Fruit fly (Drosophila melanogaster) Kc167 (cell line): ENCODE measurements around the gene hth.

ENCODE experiments used
- Myc ChIP-seq: fragments of >200 bp; optimal IDR thresholded peaks from 2 replicates; lab custom pipeline; 2017; ENCODE audit warnings: missing external identifiers
- Sin3A ChIP-seq: fragments of >200 bp; optimal IDR thresholded peaks from 2 replicates; lab custom pipeline; 2018; ENCODE audit warnings: missing external identifiers
- h ChIP-seq: fragments of >200 bp; optimal IDR thresholded peaks from 3 replicates; lab custom pipeline; 2018; ENCODE audit warnings: missing external identifiers
- insv ChIP-seq: fragments of >200 bp; optimal IDR thresholded peaks from 3 replicates; lab custom pipeline; 2018; ENCODE audit warnings: missing external identifiers
- psq ChIP-seq: fragments of >200 bp; optimal IDR thresholded peaks from 2 replicates; lab custom pipeline; 2017; ENCODE audit warnings: missing external identifiers
- ttk ChIP-seq: sonication (Bioruptor generic); optimal IDR thresholded peaks from 2 replicates; lab custom pipeline; 2017; ENCODE audit warnings: missing external identifiers

Gene hth

DNA sequence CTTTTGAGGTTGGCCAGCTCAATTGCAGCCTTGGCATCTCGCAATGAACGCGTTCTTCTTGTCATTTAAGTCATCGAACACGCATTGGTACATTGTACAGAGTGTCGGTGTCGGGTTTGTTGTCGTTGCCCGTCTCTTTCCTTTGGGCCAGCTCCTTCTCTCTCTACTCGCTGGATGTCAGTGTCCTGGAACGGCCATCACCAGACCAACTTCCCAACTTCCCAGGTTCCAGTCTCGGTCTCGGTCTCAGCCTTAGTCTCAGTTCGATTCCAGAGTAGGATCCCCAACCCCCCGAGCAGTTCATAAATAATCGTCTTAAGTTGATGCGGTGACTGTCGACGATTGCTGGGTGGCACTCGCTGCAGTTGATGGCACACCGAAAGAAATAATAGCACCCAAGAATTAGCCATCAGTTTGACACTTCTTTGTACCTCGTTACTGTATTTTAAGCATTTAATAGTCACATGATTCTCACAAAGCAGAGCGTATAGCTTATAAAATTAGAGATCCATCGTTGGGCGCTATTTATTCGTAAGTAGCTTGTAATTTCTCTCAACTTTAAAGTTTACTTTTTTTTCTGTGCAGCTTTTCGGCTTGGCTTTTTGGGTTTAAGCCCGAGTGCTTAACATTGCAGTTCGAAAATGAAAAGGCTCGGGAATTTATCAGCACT is 108.9 kb downstream of the hth start:
- no peak for TF ChIP-seq insv (lab: Kevin White, UChicago)
- no peak for TF ChIP-seq ttk (lab: Kevin White, UChicago)
- TF ChIP-seq Myc: no peak
- TF ChIP-seq psq (lab: Kevin White, UChicago): no peak
- TF ChIP-seq Sin3A (lab: Kevin White, UChicago): no peak
- TF ChIP-seq h: no peak

DNA sequence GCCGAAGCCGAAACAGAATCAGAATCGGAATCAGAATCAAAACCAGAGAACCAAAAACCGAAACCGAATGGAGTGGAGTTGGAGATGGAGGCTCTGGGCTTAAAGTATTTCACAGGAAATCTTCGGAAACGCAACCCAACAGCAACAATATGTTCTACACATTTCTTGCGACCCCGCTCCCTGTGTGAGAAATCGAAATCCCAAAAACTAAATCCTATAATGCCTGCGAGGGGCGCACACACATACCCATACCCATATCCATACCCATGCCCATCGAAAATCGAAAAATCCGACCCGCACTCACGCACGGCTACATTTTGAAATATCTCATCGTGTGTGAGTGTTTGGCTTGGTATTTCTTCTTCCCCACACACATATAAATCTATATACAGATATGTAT is 110.9 kb downstream of the hth start:
- no peak for TF ChIP-seq ttk (lab: Kevin White, UChicago)
- TF ChIP-seq psq (lab: Kevin White, UChicago): no peak
- TF ChIP-seq Sin3A (lab: Kevin White, UChicago): no peak
- TF ChIP-seq insv (lab: Kevin White, UChicago): no peak
- TF ChIP-seq h: no peak
- no peak for TF ChIP-seq Myc

DNA sequence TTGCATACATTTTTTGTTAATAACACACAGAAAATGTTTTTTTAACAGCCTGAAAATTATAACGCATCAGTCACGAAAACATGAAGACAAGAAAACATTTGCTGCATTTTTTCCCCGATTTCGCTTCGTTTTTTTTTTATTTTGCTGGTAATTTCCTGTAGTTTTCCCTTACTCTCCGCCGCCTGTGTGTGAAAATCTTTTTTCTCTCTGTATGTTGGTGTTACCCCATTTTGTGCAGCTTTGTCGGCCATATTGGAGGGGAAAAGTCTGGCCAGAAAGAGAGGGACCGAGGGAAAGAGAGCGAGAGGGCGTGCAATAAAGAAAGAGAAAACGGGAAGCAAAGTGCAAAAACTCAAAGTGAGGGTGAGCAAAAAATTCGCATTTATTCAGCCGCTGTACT is 111.8 kb downstream of the hth start:
- no peak for TF ChIP-seq Myc
- no peak for TF ChIP-seq h
- no peak for TF ChIP-seq Sin3A (lab: Kevin White, UChicago)
- no peak for TF ChIP-seq ttk (lab: Kevin White, UChicago)
- no peak for TF ChIP-seq psq (lab: Kevin White, UChicago)
- TF ChIP-seq insv (lab: Kevin White, UChicago): no peak

DNA sequence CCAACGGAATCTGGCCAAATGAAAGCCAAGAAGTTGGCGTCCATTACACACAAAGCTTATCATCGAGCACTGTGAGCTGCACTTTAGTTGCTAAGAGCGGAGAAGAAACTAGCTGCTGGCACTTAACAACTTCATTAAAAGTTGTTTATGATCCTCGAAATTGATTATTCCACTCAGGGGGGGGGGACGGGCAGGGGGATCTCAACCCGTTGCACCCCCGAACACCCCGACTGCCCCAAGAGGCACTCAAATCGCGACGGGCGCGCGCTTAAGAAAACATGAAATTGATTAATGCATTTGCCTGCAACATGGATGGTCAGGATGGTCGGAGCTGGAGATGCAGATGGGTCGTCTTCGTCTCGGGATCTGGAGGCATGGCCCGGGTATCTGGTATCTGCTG is 116.5 kb downstream of the hth start:
- TF ChIP-seq Myc (no peak), psq (lab: Kevin White, UChicago) (no peak), h (no peak), insv (lab: Kevin White, UChicago) (no peak), ttk (lab: Kevin White, UChicago) (no peak), Sin3A (lab: Kevin White, UChicago) (no peak)

DNA sequence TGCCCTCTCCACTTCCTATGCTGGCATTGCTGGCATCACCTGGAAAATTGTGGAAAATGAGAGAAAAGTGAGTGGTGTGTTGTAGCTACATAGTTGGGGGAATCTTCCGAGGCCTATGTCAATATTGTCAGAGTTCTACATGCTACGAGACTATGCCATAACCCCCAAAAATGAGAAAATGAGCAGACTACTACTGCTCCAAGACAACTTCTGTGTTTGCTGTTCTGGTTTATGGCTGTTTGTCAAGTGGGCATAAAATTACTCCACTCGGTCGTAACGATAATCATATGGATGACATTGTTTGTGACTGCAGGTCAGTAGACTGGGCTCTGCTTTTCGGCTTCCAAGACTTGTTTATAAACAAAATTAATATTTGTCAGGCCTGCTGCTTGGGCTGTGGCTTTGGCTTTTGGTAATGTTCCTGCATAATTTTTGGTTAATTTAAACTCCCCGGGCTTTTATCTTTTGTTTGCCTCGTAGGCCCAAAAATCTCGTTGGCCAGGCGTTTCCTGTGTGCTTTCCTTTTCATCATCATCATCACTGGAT is 118.1 kb downstream of the hth start:
- TF ChIP-seq insv (lab: Kevin White, UChicago) (no peak), psq (lab: Kevin White, UChicago) (no peak)

DNA sequence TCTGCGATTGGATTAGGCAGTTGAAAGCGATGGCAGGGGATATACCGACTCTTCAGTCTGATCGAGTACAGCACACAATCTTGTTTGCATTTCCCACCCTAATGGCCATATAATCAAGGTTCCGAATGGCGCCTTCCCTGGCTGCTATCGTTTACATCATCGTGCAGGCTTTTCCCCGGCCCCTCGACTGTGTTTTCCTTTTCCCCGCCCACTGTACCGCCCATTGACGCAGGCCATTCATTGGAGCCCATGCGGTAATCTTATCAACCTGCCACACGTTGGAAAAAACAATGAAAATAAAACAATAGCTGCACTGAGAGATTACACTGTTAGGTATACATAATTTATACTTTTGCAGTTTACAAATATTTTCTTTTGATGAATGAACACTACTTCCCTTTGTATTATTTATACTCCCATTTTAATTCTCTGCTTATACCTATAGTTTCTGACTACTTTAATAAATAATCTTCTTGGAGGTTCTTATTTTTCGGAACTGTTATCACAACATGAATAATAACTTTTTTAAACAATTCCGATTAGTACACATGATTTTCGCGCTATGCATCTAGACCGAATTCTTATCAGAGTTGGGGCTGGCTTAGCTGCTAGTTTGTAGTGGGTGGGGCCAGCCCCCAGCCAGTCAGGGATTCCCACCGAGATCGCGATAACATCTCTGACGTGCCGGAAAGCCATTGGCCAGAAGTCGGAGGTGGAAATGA is 118.9 kb downstream of the hth start:
- TF ChIP-seq insv (lab: Kevin White, UChicago) (no peak), h (no peak), psq (lab: Kevin White, UChicago) (no peak), ttk (lab: Kevin White, UChicago) (no peak), Myc (no peak), Sin3A (lab: Kevin White, UChicago) (no peak)

DNA sequence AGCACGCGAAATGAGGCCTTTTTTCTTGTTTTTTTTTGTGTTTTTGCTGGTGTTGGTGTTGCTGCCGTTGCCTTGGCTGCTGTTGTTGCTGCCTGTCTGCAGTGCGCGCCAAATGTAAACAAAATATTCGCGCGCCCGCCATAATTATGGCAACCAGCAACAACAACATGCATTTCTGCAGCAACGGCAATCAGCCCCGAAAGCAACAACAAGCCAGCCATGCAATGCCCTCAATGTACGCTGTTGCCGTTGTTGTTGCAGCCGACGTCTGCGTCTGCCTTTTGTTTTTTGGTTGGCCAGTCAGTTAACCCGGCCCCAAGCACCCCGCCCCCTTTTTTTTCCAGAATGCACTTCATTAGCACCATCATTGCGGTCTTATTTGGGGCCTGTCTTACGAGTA is 120.8 kb downstream of the hth start:
- TF ChIP-seq psq (lab: Kevin White, UChicago): no peak
- no peak for TF ChIP-seq h
- no peak for TF ChIP-seq Sin3A (lab: Kevin White, UChicago)
- no peak for TF ChIP-seq Myc
- TF ChIP-seq ttk (lab: Kevin White, UChicago): no peak
- TF ChIP-seq insv (lab: Kevin White, UChicago): no peak

DNA sequence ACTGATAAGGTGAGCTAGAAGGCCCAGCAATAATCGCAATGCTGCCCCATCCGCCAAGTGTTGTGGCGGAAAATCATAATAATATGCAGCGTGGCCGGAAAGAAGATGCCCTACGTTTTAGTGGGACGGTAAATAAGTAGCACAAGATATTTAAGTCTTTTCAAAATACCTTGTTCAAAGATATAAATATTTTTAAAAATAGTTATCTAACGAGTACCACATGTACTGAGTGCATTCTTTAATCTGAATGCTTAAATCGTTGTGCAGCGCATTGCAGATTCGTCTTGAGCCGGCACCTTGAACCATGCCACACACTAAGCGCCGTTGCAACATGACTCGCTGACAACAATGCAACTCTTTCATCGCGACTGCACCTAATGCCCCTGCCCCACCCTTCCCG is 121.5 kb downstream of the hth start:
- TF ChIP-seq insv (lab: Kevin White, UChicago): no peak

DNA sequence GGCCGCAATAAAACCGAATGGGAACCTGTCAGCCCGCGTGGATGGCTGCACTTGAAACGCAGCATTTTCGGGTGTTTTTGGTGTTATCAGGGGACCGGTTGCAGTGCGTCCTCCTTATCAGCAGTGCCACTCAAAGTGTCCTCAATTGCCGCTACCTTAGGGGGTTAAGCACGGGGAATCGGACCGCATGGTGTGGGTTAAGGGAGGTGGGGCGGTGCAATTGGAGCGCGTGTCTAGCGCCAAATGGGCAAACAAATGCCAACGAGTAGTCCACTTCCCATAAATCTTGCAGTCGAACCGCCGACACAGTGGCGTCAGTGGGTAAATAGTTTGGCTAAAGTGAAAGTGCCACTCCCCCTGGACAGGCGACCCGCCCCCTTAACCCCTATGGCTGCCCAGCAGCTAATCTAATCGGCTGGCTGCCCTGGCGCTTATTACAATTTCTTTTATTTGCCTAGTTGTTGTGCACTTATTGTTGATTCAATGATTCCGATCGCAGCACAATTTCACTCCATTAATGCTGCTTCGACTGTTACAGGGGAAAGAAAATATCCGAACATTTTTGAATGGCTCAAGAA is 124.7 kb downstream of the hth start:
- TF ChIP-seq psq (lab: Kevin White, UChicago) (no peak), Sin3A (lab: Kevin White, UChicago) (no peak), insv (lab: Kevin White, UChicago) (no peak), ttk (lab: Kevin White, UChicago) (no peak), h (no peak), Myc (no peak)

DNA sequence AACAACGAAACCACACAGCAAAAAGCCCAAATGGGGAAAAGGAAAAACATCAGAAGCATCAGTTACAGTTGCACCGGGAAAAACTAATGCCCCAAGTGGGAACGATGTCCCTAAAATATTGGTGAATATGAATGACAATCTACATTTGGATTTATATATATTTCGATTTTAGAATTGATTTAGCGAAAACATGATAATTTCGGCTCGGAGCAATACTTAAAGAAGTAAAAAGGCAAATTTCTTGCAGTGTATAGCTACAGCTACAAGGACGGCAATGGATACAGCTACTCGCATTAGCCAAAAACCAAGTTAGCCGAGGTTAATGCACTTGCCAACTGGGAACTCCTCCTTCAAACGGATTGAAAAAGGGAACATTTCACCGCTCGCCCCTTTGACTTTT is 127.1 kb downstream of the hth start:
- TF ChIP-seq ttk (lab: Kevin White, UChicago) (no peak), h (no peak), Sin3A (lab: Kevin White, UChicago) (no peak), Myc (no peak), psq (lab: Kevin White, UChicago) (no peak), insv (lab: Kevin White, UChicago) (no peak)

DNA sequence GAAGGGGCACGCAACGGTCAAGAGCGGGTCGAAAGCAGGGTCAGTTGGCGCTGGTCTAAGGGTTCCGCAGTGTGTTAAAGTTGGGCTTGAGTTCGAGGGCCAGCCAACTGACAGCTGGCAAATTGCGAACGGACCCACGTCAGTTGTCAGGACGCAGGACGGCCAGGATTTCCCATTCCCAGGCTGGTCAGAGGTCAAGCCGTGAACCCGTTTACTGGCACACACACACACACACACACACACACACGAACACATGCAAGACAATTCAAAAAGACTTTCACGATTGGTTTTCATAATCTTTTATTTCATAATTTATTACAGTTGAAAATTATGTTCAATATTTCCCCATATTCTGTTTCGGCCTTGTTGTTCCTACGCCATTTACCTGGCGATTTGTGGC is 132.1 kb downstream of the hth start:
- TF ChIP-seq h (no peak), Sin3A (lab: Kevin White, UChicago) (no peak), insv (lab: Kevin White, UChicago) (no peak), psq (lab: Kevin White, UChicago) (no peak), Myc (no peak), ttk (lab: Kevin White, UChicago) (no peak)

DNA sequence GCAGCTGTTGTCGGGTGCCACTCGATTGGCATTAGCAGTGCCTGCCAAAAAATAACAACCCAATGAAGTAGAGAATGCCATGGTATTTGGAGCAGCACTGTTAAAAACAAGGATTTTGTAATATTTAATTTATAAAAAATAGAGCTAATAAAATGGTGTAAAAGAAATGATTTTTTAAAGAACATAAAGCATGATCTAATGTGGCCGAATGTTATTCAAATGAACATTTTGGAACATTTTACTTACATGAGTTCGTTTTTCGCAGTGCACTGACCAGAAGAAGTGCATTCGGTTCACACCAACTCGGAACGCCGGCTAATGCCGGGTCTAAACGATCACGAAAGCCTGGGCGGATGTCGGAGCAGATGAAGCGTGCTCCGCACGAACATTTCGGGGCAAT is 132.6 kb downstream of the hth start:
- TF ChIP-seq Myc (no peak), h (no peak), ttk (lab: Kevin White, UChicago) (no peak), psq (lab: Kevin White, UChicago) (no peak), insv (lab: Kevin White, UChicago) (no peak), Sin3A (lab: Kevin White, UChicago) (no peak)
